Worm (Caenorhabditis elegans) whole organism, L4/young adult: Measurements from ENCODE around the gene adt-2.

Experiments
- dao-5 ChIP-seq: sonication (generic microtip); optimal IDR thresholded peaks from 2 replicates; lab custom pipeline; 2016; ENCODE audit warnings: missing genotype, missing genetic modification characterization, moderate library complexity, missing compliant biosample characterization
- him-1 ChIP-seq: sonication (generic microtip); optimal IDR thresholded peaks from 2 replicates; lab custom pipeline; 2016; ENCODE audit warnings: missing genotype, missing genetic modification reagents, missing genetic modification characterization, missing compliant biosample characterization

DNA sequence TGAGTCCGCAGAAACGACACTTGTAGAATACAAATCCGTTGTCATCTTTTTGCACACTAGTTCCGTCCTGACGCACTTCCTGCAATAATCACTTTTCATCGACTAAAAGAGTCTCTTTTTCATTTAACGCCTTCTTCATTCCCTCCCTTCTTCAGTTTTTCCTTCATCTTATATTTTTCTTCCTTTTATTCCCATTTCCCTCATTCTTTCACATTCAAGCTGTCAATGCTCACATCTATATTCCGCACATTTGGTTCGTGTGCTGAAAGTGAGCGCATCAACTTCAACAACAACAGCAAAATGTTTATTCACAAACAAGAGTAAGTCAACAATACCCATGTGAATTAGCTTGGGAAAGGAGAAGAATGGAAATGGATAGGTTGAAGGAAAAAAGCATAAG is 14.0 kb upstream of the adt-2 start, which contains the start of gene pcyt-1:
- TF ChIP-seq dao-5 (tag; lab: Kevin White, UChicago) (no peak), him-1 (tag; lab: Kevin White, UChicago) (no peak)
